Worm (Caenorhabditis elegans): ENCODE data around the gene F57F5.3.

The F57F5.3 gene

DNA sequence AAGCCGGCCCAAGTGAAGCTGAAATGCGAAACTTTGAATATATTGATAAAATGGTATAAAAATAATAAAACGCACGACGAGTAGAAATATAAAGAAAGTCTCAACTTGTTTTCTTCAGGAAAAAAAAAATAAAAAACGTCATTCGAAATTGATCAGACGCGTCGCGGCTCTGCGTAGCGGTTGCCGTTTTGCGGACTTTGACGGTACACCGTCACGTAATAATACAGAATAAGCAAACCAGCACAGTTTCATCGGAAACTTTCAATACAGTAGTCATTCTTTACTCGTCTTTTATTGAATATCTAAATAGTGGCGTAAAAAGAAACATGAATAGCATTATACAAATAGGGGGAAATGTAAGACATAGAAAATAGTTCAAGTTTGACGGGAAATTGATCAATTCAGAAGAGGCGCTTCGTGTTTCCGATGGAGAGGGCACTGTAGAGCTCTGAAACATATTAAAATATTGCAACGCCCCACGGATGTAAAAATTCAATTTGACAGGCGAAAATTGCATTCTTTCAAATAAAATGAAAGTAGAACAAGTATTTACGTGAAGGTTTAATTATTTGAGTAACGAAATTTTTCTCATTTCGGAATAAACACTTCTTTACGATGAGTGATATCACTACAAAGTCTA lies 12.6 kb downstream of the F57F5.3 start, which contains the start of the genes cyl-1 and C52E4.7 (continued):
- no peak for TF ChIP-seq nhr-27 (tag; optimal IDR thresholded peaks at IDR 0.05)
- TF ChIP-seq somi-1 (GFP tag; optimal IDR thresholded peaks at IDR 0.05): no peak
- no peak for TF ChIP-seq attf-6 (GFP tag; IDR thresholded peaks at IDR 0.05)
- TF ChIP-seq ztf-6 (GFP tag; IDR thresholded peaks at IDR 0.05): no peak
- peak; percentile 46; the same call in 1 of the 2 replicates for TF ChIP-seq dox-1 (GFP tag; IDR thresholded peaks at IDR 0.05)
- no peak for TF ChIP-seq hrde-1 (tag; optimal IDR thresholded peaks at IDR 0.05; ENCODE audit: borderline replicate concordance)
- peak; percentile 9 for TF ChIP-seq nhr-80 (tag; optimal IDR thresholded peaks at IDR 0.05)
- no peak for TF ChIP-seq lag-1 (GFP tag; IDR thresholded peaks at IDR 0.05)
- TF ChIP-seq ZK185.1 (tag; optimal IDR thresholded peaks at IDR 0.05; ENCODE audit: poor library complexity, severe bottlenecking): no peak

DNA sequence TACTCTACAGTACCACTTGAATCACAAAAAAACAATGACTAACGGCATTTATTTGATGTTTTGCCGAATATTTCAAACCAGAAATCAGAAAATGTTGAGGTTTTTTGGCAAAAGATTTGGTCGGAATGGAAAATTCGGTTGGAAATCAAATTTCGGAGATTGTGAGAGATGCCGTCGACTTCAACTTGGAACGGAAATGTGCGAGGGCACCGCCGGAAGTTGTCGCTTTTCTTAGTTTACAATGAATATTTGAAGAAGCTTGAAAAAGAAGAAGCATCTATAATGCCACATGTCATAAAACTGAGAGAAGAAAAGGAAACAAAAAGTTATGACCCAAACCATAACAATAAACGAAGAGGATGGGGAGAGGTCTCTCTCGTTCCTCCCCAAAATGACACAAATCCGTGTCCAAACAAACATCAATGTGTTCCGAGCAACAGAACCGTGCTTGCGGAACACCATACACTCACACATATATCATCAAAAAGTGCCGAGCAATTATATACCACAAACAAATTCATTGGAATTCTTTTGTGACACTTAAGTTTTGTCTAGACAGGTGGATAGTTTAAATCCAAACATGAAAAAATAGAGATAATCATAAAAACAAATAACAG lies 15.8 kb downstream of the F57F5.3 start:
- TF ChIP-seq madf-3 (GFP tag; IDR thresholded peaks at IDR 0.05) (peak; percentile 79; the same call in 1 of the 2 replicates), atf-7 (tag; optimal IDR thresholded peaks at IDR 0.05) (peak; percentile 28), aptf-3 (GFP tag; IDR thresholded peaks at IDR 0.05) (no peak), Y53F4B.3 (GFP tag; IDR thresholded peaks at IDR 0.05) (0 out of 2 replicates have a peak, but pooled peaks have one; percentile 6), ceh-40 (GFP tag; IDR thresholded peaks at IDR 0.05) (0 out of 2 replicates have a peak, but pooled peaks have one; percentile 51), hmg-20 (GFP tag; IDR thresholded peaks at IDR 0.05) (0 out of 2 replicates have a peak, but pooled peaks have one; percentile 14), egl-18 (GFP tag; IDR thresholded peaks at IDR 0.05) (no peak), cebp-1 (GFP tag; IDR thresholded peaks at IDR 0.05) (no peak), cebp-1 (tag; optimal IDR thresholded peaks at IDR 0.05) (peak; percentile 35), ets-4 (GFP tag; optimal IDR thresholded peaks at IDR 0.05) (no peak), C17E4.6 (GFP tag; IDR thresholded peaks at IDR 0.05) (peak; percentile 48; the same call in 1 of the 2 replicates), ekl-4 (GFP tag; IDR thresholded peaks at IDR 0.05) (peak; percentile 59), ztf-6 (GFP tag; IDR thresholded peaks at IDR 0.05) (no peak), repo-1 (tag; optimal IDR thresholded peaks at IDR 0.05) (peak; percentile 5), Y79H2A.3 (GFP tag; conservative IDR thresholded peaks at IDR 0.05) (peak; percentile 51; the same call in 1 of the 2 replicates), snpc-4 (GFP tag; optimal IDR thresholded peaks at IDR 0.05) (no peak), snpc-4 (tag; optimal IDR thresholded peaks at IDR 0.05) (peak in 2 of 4 experiments; percentile 35 to 53), ceh-27 (GFP tag; optimal IDR thresholded peaks at IDR 0.05) (no peak), hsf-1 (GFP tag; IDR thresholded peaks at IDR 0.05) (peak; percentile 37; the same call in 1 of the 2 replicates), hrde-1 (tag; optimal IDR thresholded peaks at IDR 0.05; ENCODE audit: borderline replicate concordance) (peak; percentile 66), tbp1 (GFP tag; optimal IDR thresholded peaks at IDR 0.05) (peak; percentile 6), attf-6 (GFP tag; IDR thresholded peaks at IDR 0.05) (0 out of 2 replicates have a peak, but pooled peaks have one; percentile 17), Y53G8AR.9 (GFP tag; conservative IDR thresholded peaks at IDR 0.05) (0 out of 2 replicates have a peak, but pooled peaks have one; percentile 23), F49E8.2 (tag; optimal IDR thresholded peaks at IDR 0.05; ENCODE audit: insufficient read depth) (peak; percentile 20), pbrm-1 (GFP tag; IDR thresholded peaks at IDR 0.05) (0 out of 2 replicates have a peak, but pooled peaks have one; percentile 36), madf-6 (GFP tag; IDR thresholded peaks at IDR 0.05) (peak; percentile 27; the same call in 1 of the 2 replicates), D2030.7 (GFP tag; IDR thresholded peaks at IDR 0.05) (0 out of 2 replicates have a peak, but pooled peaks have one; percentile 20), mcd-1 (GFP tag; IDR thresholded peaks at IDR 0.05) (0 out of 2 replicates have a peak, but pooled peaks have one; percentile 10), tlf-1 (GFP tag; optimal IDR thresholded peaks at IDR 0.05) (peak; percentile 5), lin-35 (GFP tag; optimal IDR thresholded peaks at IDR 0.05) (peak in 1 of 3 experiments; percentile 18), efl-1 (GFP tag; optimal IDR thresholded peaks at IDR 0.05) (no peak)
